Fruit fly (Drosophila melanogaster) whole organism, pupa: ENCODE results near the gene dpp.

Experiments used
- CG10348 ChIP-seq: fragments of 200-800 bp; sonication (Bioruptor generic); IDR thresholded peaks from 2 replicates; pipeline ENCODE4 v1.3.6; 2022; ENCODE audit warnings: missing biosample characterization, missing genetic modification characterization
- CG12605 ChIP-seq: fragments of 200-800 bp; sonication (Bioruptor generic); IDR thresholded peaks from 2 replicates; pipeline ENCODE4 v1.3.6; 2022; ENCODE audit warnings: missing biosample characterization, missing genetic modification characterization
- CG14655 ChIP-seq: fragments of 200-800 bp; sonication (Bioruptor generic); optimal IDR thresholded peaks from 3 replicates; lab custom pipeline; 2017; ENCODE audit warnings: mild to moderate bottlenecking, missing biosample characterization, missing genetic modification reagents, missing genetic modification characterization
- CG15710 ChIP-seq: fragments of 200-800 bp; sonication (Bioruptor generic); optimal IDR thresholded peaks from 2 replicates; lab custom pipeline; 2018; ENCODE audit warnings: missing biosample characterization, mild to moderate bottlenecking, missing genetic modification characterization, moderate library complexity
- CG17806 ChIP-seq: fragments of 200-800 bp; sonication (Bioruptor generic); optimal IDR thresholded peaks from 2 replicates; lab custom pipeline; 2018; ENCODE audit warnings: missing biosample characterization, mild to moderate bottlenecking, missing genetic modification characterization, moderate library complexity
- EcR ChIP-seq: fragments of 200-800 bp; sonication (Bioruptor generic); optimal IDR thresholded peaks from 3 replicates; lab custom pipeline; 2019; ENCODE audit warnings: missing biosample characterization, missing genetic modification characterization, mild to moderate bottlenecking, moderate library complexity, missing genetic modification reagents
- Ets98B ChIP-seq: fragments of 200-800 bp; sonication (Bioruptor generic); IDR thresholded peaks from 2 replicates; pipeline ENCODE4 v1.3.6; 2022; ENCODE audit warnings: missing biosample characterization, missing genetic modification characterization
- Pif1A ChIP-seq: fragments of 200-800 bp; sonication (Bioruptor generic); optimal IDR thresholded peaks from 3 replicates; lab custom pipeline; 2016; ENCODE audit warnings: missing biosample characterization, missing genetic modification characterization
- Pif1B ChIP-seq: fragments of 200-800 bp; sonication (Bioruptor generic); optimal IDR thresholded peaks from 3 replicates; lab custom pipeline; 2016; ENCODE audit warnings: missing biosample characterization, missing genetic modification characterization
- gl ChIP-seq: fragments of 200-800 bp; sonication (Bioruptor generic); optimal IDR thresholded peaks from 2 replicates; lab custom pipeline; 2018; ENCODE audit warnings: missing biosample characterization, mild to moderate bottlenecking, missing genetic modification characterization

Gene dpp

dm6 chr2L:2501823-2502222 is 73.7 kb downstream of the dpp start:
- TF ChIP-seq CG15710 (tag; lab: Kevin White, UChicago) (no peak), CG10348 (GFP tag; lab: Robert Waterston, UW) (no peak), Pif1A (GFP tag; lab: Kevin White, UChicago) (no peak), Pif1B (GFP tag; lab: Kevin White, UChicago) (no peak), EcR (GFP tag; lab: Kevin White, UChicago) (no peak), CG12605 (GFP tag; lab: Robert Waterston, UW) (no peak), CG17806 (tag; lab: Kevin White, UChicago) (no peak), Ets98B (GFP tag; lab: Robert Waterston, UW) (no peak), gl (tag; lab: Kevin White, UChicago) (no peak), CG14655 (no peak)
